Fruit fly (Drosophila melanogaster) whole organism, embryonic: ENCODE results near the gene CG5892.

ENCODE experiments used
- Aef1 ChIP-seq: fragments of 200-800 bp; sonication (Bioruptor generic); IDR thresholded peaks from 3 replicates; pipeline ENCODE4 v1.3.6; 2022; ENCODE audit warnings: missing biosample characterization, missing genetic modification characterization
- CG10267 ChIP-seq: fragments of 200-800 bp; sonication (Bioruptor generic); optimal IDR thresholded peaks from 2 replicates; lab custom pipeline; 2018; ENCODE audit warnings: missing biosample characterization, mild to moderate bottlenecking, missing genetic modification characterization, moderate library complexity
- CG10431 ChIP-seq: fragments of 200-800 bp; sonication (Bioruptor generic); optimal IDR thresholded peaks from 3 replicates; lab custom pipeline; 2018; ENCODE audit warnings: missing biosample characterization, mild to moderate bottlenecking, missing genetic modification characterization
- CG10654 ChIP-seq: fragments of 200-800 bp; sonication (Bioruptor generic); optimal IDR thresholded peaks from 2 replicates; lab custom pipeline; 2016; ENCODE audit warnings: missing biosample characterization, missing genetic modification characterization
- CG11456 ChIP-seq: fragments of 200-800 bp; sonication (Bioruptor generic); IDR thresholded peaks from 3 replicates; pipeline ENCODE4 v1.3.6; 2022; ENCODE audit warnings: missing biosample characterization, missing genetic modification characterization
- CG13287 ChIP-seq: fragments of 200-800 bp; sonication (Bioruptor generic); IDR thresholded peaks from 2 replicates; pipeline ENCODE4 v1.3.6; 2022; ENCODE audit warnings: missing biosample characterization, missing genetic modification characterization; ENCODE audit not compliant: partially characterized antibody
- CG13296 ChIP-seq: fragments of 200-800 bp; sonication (Bioruptor generic); optimal IDR thresholded peaks from 3 replicates; lab custom pipeline; 2018; ENCODE audit warnings: missing biosample characterization, mild to moderate bottlenecking, missing genetic modification characterization
- CG14441 ChIP-seq: fragments of 200-800 bp; sonication (Bioruptor generic); IDR thresholded peaks from 2 replicates; pipeline ENCODE4 v1.3.6; 2022; ENCODE audit warnings: missing biosample characterization, missing genetic modification characterization
- CG18764 ChIP-seq: fragments of 200-800 bp; sonication (Bioruptor generic); optimal IDR thresholded peaks from 3 replicates; lab custom pipeline; 2016; ENCODE audit warnings: missing biosample characterization, missing genetic modification characterization
- CG2678 ChIP-seq: fragments of 200-800 bp; sonication (Bioruptor generic); optimal IDR thresholded peaks from 3 replicates; lab custom pipeline; 2019; ENCODE audit warnings: missing biosample characterization, mild to moderate bottlenecking, missing genetic modification characterization, moderate library complexity
- CG30020 ChIP-seq: fragments of 200-800 bp; optimal IDR thresholded peaks from 2 replicates; lab custom pipeline; 2019; ENCODE audit warnings: missing biosample characterization, mild to moderate bottlenecking, missing genetic modification characterization, moderate library complexity
- CG30403 ChIP-seq: fragments of 200-800 bp; sonication (Bioruptor generic); optimal IDR thresholded peaks from 3 replicates; lab custom pipeline; 2016; ENCODE audit warnings: missing biosample characterization, missing genetic modification characterization
- CG33213 ChIP-seq: fragments of 200-800 bp; sonication (Bioruptor generic); optimal IDR thresholded peaks from 3 replicates; lab custom pipeline; 2016; ENCODE audit warnings: missing biosample characterization, missing genetic modification characterization
- CG5180 ChIP-seq: fragments of 200-800 bp; sonication (Bioruptor generic); optimal IDR thresholded peaks from 3 replicates; lab custom pipeline; 2017; ENCODE audit warnings: missing biosample characterization, missing genetic modification characterization, mild to moderate bottlenecking, moderate library complexity, missing genetic modification reagents
- CG8290 ChIP-seq, 3 experiments: fragments of 200-800 bp; sonication (Bioruptor generic); optimal IDR thresholded peaks; 2 replicates each; lab custom pipeline; 2016 to 2019; ENCODE audit warnings: missing biosample characterization in 3 of 3, missing genetic modification characterization in 3 of 3, mild to moderate bottlenecking in 2 of 3, moderate library complexity in 1 of 3
- Elba2 ChIP-seq: fragments of 200-800 bp; sonication (Bioruptor generic); optimal IDR thresholded peaks from 3 replicates; lab custom pipeline; 2016; ENCODE audit warnings: missing biosample characterization, missing genetic modification characterization
- HmgD ChIP-seq: fragments of 200-800 bp; sonication (Bioruptor generic); optimal IDR thresholded peaks from 3 replicates; lab custom pipeline; 2016; ENCODE audit warnings: missing biosample characterization, missing genetic modification characterization
- Med ChIP-seq: fragments of 200-800 bp; sonication (Bioruptor generic); peaks from one replicate; lab custom pipeline; 2016; ENCODE audit warnings: missing biosample characterization, missing genetic modification characterization, mild to moderate bottlenecking, inconsistent platforms, moderate library complexity
- Mes4 ChIP-seq: fragments of 200-800 bp; sonication (Bioruptor generic); optimal IDR thresholded peaks from 2 replicates; lab custom pipeline; 2016; ENCODE audit warnings: missing biosample characterization, missing genetic modification characterization
- Mrtf ChIP-seq: fragments of 200-800 bp; sonication (Bioruptor generic); IDR thresholded peaks from 3 replicates; pipeline ENCODE4 v1.3.6; 2022; ENCODE audit warnings: missing biosample characterization, missing genetic modification characterization
- Optix ChIP-seq: fragments of 200-800 bp; sonication (Bioruptor generic); IDR thresholded peaks from 3 replicates; pipeline ENCODE4 v1.3.6; 2022; ENCODE audit warnings: missing biosample characterization, missing genetic modification characterization
- Scr ChIP-seq: fragments of 200-800 bp; sonication (Bioruptor generic); IDR thresholded peaks from 2 replicates; pipeline ENCODE4 v1.3.6; 2022; ENCODE audit warnings: missing biosample characterization, missing genetic modification characterization; ENCODE audit not compliant: partially characterized antibody
- Tbp ChIP-seq: fragments of >200 bp; optimal IDR thresholded peaks from 2 replicates; lab custom pipeline; 2018; ENCODE audit warnings: missing biosample characterization, missing genetic modification characterization
- Trl ChIP-seq, 3 experiments: fragments of >200 bp in 2 of 3; fragments of 200-800 bp in 1 of 3; sonication (Bioruptor generic) in 1 of 3; optimal IDR thresholded peaks; 2 replicates in 1 of 3; 3 replicates in 2 of 3; lab custom pipeline; 2016 to 2017; ENCODE audit warnings: missing biosample characterization in 1 of 3, missing genetic modification characterization in 1 of 3
- ase ChIP-seq: fragments of 200-800 bp; sonication (Bioruptor generic); IDR thresholded peaks from 3 replicates; pipeline ENCODE4 v1.3.6; 2022; ENCODE audit warnings: missing biosample characterization, missing genetic modification characterization
- bbx ChIP-seq: fragments of 200-800 bp; sonication (Bioruptor generic); IDR thresholded peaks from 2 replicates; pipeline ENCODE4 v1.3.6; 2022; ENCODE audit warnings: missing biosample characterization, missing genetic modification characterization; ENCODE audit not compliant: partially characterized antibody
- ci ChIP-seq: fragments of 200-800 bp; sonication (Bioruptor generic); IDR thresholded peaks from 3 replicates; pipeline ENCODE4 v1.3.6; 2022; ENCODE audit warnings: missing biosample characterization, missing genetic modification characterization
- crol ChIP-seq: fragments of 200-800 bp; sonication (Bioruptor generic); IDR thresholded peaks from 2 replicates; pipeline ENCODE4 v1.3.6; 2022; ENCODE audit warnings: missing biosample characterization, missing genetic modification characterization
- crp ChIP-seq, 2 experiments: fragments of 200-800 bp; sonication (Bioruptor generic); optimal IDR thresholded peaks; 2 replicates in 1 of 2; 3 replicates in 1 of 2; lab custom pipeline; 2017; ENCODE audit warnings: missing biosample characterization in 2 of 2, missing genetic modification characterization in 2 of 2, mild to moderate bottlenecking in 1 of 2, moderate library complexity in 1 of 2
- cwo ChIP-seq: fragments of 200-800 bp; sonication (Bioruptor generic); optimal IDR thresholded peaks from 3 replicates; lab custom pipeline; 2017; ENCODE audit warnings: missing biosample characterization, missing genetic modification characterization, mild to moderate bottlenecking, moderate library complexity, missing genetic modification reagents
- exex ChIP-seq: fragments of 200-800 bp; sonication (Bioruptor generic); optimal IDR thresholded peaks from 4 replicates; lab custom pipeline; 2018; ENCODE audit warnings: missing biosample characterization, mild to moderate bottlenecking, missing genetic modification characterization, moderate library complexity
- h ChIP-seq: fragments of >200 bp; optimal IDR thresholded peaks from 2 replicates; lab custom pipeline; 2017
- hkb ChIP-seq, 2 experiments: fragments of 200-800 bp in 1 of 2; fragments of >200 bp in 1 of 2; sonication (Bioruptor generic) in 1 of 2; IDR thresholded peaks in 1 of 2; optimal IDR thresholded peaks in 1 of 2; 2 replicates each; pipeline versions ENCODE4 v1.3.6 to Lab custom; 2017 to 2022; ENCODE audit warnings: missing biosample characterization in 1 of 2, missing genetic modification characterization in 1 of 2
- hth ChIP-seq: fragments of >200 bp; optimal IDR thresholded peaks from 2 replicates; lab custom pipeline; 2017; ENCODE audit warnings: inconsistent platforms
- mld ChIP-seq: fragments of 200-800 bp; sonication (Bioruptor generic); IDR thresholded peaks from 3 replicates; pipeline ENCODE4 v1.3.6; 2022; ENCODE audit warnings: missing biosample characterization, missing genetic modification characterization; ENCODE audit not compliant: partially characterized antibody
- nom ChIP-seq: fragments of 200-800 bp; sonication (Bioruptor generic); optimal IDR thresholded peaks from 2 replicates; lab custom pipeline; 2017; ENCODE audit warnings: missing biosample characterization, missing genetic modification characterization, mild to moderate bottlenecking, moderate library complexity, missing genetic modification reagents
- ranshi ChIP-seq: fragments of 200-800 bp; sonication (Bioruptor generic); IDR thresholded peaks from 2 replicates; pipeline ENCODE4 v1.3.6; 2022; ENCODE audit warnings: missing biosample characterization, missing genetic modification characterization
- rib ChIP-seq: fragments of 200-800 bp; sonication (Bioruptor generic); IDR thresholded peaks from 2 replicates; pipeline ENCODE4 v1.3.6; 2022; ENCODE audit warnings: missing biosample characterization, missing genetic modification characterization
- sc ChIP-seq, 3 experiments: fragments of >200 bp in 2 of 3; fragments of 200-800 bp in 1 of 3; sonication (Bioruptor generic) in 1 of 3; optimal IDR thresholded peaks; 2 replicates in 2 of 3; 3 replicates in 1 of 3; lab custom pipeline; 2017; ENCODE audit warnings: mild to moderate bottlenecking in 1 of 3, missing biosample characterization in 1 of 3, missing genetic modification characterization in 1 of 3, missing genetic modification reagents in 1 of 3
- sens ChIP-seq: fragments of 200-800 bp; sonication (Bioruptor generic); peaks from one replicate; lab custom pipeline; 2016; ENCODE audit warnings: missing biosample characterization, missing genetic modification characterization
- slp2 ChIP-seq: fragments of 200-800 bp; sonication (Bioruptor generic); optimal IDR thresholded peaks from 2 replicates; lab custom pipeline; 2016; ENCODE audit warnings: missing biosample characterization, missing genetic modification characterization
- sug ChIP-seq: fragments of 200-800 bp; optimal IDR thresholded peaks from 2 replicates; lab custom pipeline; 2019; ENCODE audit warnings: missing biosample characterization, mild to moderate bottlenecking, missing genetic modification characterization, moderate library complexity
- tap ChIP-seq: fragments of 200-800 bp; optimal IDR thresholded peaks from 3 replicates; lab custom pipeline; 2019; ENCODE audit warnings: missing biosample characterization, mild to moderate bottlenecking, missing genetic modification characterization, moderate library complexity
- trem ChIP-seq: fragments of 200-800 bp; optimal IDR thresholded peaks from 3 replicates; lab custom pipeline; 2019; ENCODE audit warnings: missing biosample characterization, mild to moderate bottlenecking, missing genetic modification characterization, moderate library complexity
- trh ChIP-seq: fragments of 200-800 bp; sonication (Bioruptor generic); optimal IDR thresholded peaks from 2 replicates; lab custom pipeline; 2016; ENCODE audit warnings: missing biosample characterization, missing genetic modification characterization
- zen2 ChIP-seq: fragments of 200-800 bp; sonication (Bioruptor generic); IDR thresholded peaks from 3 replicates; pipeline ENCODE4 v1.3.6; 2022; ENCODE audit warnings: missing biosample characterization, missing genetic modification characterization; ENCODE audit not compliant: partially characterized antibody

Gene CG5892

DNA sequence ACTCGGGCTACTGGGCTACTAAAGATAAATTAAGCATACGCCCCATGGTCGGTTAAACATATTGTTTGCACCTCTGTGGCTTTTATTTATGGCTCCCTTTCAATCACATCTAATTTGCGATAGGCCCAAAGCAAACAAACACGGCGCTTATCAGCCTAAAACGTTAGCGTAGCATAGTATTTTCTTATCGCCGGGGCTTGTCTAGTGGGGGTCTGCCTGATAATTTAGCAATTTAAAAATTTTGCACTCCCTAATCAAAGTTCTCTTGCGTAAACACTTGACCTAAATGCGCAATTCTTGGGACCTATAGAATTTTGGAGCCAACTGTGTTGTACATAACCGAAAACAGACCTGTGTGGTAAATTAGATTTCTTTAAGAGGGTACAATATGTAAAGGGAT, 44.3 kb upstream of the CG5892 start (continued):
- TF ChIP-seq sug (tag; lab: Kevin White, UChicago), result peak; percentile 100
- TF ChIP-seq tap (tag; lab: Kevin White, UChicago), result no peak
- no peak for TF ChIP-seq Mrtf (GFP tag; lab: Robert Waterston, UW)
- no peak for TF ChIP-seq CG30403 (GFP tag; lab: Kevin White, UChicago)
- TF ChIP-seq hth (lab: Kevin White, UChicago), result no peak
- peak; percentile 63; the same call in 1 of the 2 replicates for TF ChIP-seq rib (GFP tag; lab: Robert Waterston, UW)
- no peak for TF ChIP-seq h (lab: Kevin White, UChicago)
- peak; percentile 10 for TF ChIP-seq CG13296 (GFP tag; lab: Kevin White, UChicago)
- 0 out of 2 replicates have a peak, but pooled peaks have one; percentile 17 for TF ChIP-seq CG14441 (GFP tag; lab: Robert Waterston, UW)
- no peak for TF ChIP-seq trem

DNA sequence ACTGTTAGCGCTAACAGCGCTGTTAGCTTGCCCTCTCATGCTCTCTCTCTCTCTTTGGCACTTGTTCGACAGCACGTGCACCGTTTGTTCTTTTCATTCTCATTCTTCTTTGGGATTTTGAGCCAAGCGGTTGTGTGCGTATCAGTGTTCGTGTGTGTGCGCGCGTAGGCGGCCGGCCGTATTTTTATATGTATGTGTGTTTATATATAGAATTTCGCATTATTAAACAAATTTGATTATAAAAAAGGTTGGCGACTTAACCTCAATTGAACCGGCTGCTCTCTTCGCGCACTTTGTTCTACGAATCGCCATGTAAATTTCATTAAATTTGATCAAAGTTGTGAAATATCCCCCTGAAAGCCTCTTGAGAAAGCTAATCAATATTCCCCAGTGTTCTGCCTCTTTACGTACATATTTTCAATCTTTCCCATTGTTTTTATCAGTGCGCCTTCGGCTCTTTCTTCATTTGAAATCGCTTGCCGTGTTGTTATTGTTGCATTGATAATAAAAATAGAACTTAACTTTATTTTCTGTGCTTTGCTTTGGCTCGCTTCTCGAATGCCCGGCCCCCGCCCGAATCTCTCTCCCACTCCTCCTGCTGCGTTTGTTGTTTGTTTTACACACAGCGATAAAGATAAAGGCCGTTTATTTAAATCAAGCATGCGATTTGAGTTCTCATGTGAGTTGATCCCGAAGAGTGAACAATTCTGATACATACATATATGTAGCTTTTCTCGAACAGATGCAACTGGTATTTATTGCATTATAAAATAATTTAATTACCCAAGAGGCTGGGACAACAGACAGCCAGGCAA, 43.1 kb upstream of the CG5892 start:
- TF ChIP-seq ase (GFP tag; lab: Robert Waterston, UW), result no peak
- no peak for TF ChIP-seq CG18764 (GFP tag; lab: Kevin White, UChicago)
- TF ChIP-seq CG30020 (tag; lab: Kevin White, UChicago), result no peak
- TF ChIP-seq bbx (GFP tag; lab: Robert Waterston, UW), result 0 out of 2 replicates have a peak, but pooled peaks have one; percentile 12
- no peak for TF ChIP-seq CG11456 (GFP tag; lab: Robert Waterston, UW)
- TF ChIP-seq nom (GFP tag; lab: Kevin White, UChicago), result peak; percentile 3
- peak; percentile 28 for TF ChIP-seq CG5180
- no peak for TF ChIP-seq crp (GFP tag; optimal IDR thresholded peaks at IDR 0.05; lab: Kevin White, UChicago)
- no peak for TF ChIP-seq Elba2 (GFP tag; lab: Kevin White, UChicago)
- TF ChIP-seq mld (GFP tag; lab: Robert Waterston, UW), result no peak
- TF ChIP-seq Tbp (GFP tag; lab: Kevin White, UChicago), result no peak
- no peak for TF ChIP-seq CG10654 (GFP tag; lab: Kevin White, UChicago)
- no peak for TF ChIP-seq CG10267 (tag; lab: Kevin White, UChicago)
- 0 out of 2 replicates have a peak, but pooled peaks have one; percentile 12 for TF ChIP-seq CG13287 (GFP tag; lab: Robert Waterston, UW)
- TF ChIP-seq Trl (optimal IDR thresholded peaks at IDR 0.05; lab: Kevin White, UChicago), result peak; percentile 68 to 85
- no peak for TF ChIP-seq Trl (GFP tag; optimal IDR thresholded peaks at IDR 0.05; lab: Kevin White, UChicago)
- no peak for TF ChIP-seq Optix
- no peak for TF ChIP-seq zen2 (GFP tag; lab: Robert Waterston, UW)
- no peak for TF ChIP-seq CG8290 (GFP tag; optimal IDR thresholded peaks at IDR 0.05; lab: Kevin White, UChicago)
- TF ChIP-seq CG8290 (tag; optimal IDR thresholded peaks at IDR 0.05; lab: Kevin White, UChicago), result peak in 1 of 2 experiments; percentile 4
- no peak for TF ChIP-seq Mes4 (GFP tag; lab: Kevin White, UChicago)
- no peak for TF ChIP-seq sc (optimal IDR thresholded peaks at IDR 0.05; lab: Kevin White, UChicago)
- no peak for TF ChIP-seq sc (GFP tag; optimal IDR thresholded peaks at IDR 0.05; lab: Kevin White, UChicago)
- no peak for TF ChIP-seq trh (GFP tag; lab: Kevin White, UChicago)
- TF ChIP-seq Scr (GFP tag; lab: Robert Waterston, UW), result no peak
- TF ChIP-seq sens (GFP tag; lab: Kevin White, UChicago), result peak; percentile 83
- TF ChIP-seq CG33213, result no peak
- TF ChIP-seq hkb (optimal IDR thresholded peaks at IDR 0.05; lab: Kevin White, UChicago), result no peak
- TF ChIP-seq hkb (GFP tag; IDR thresholded peaks at IDR 0.05; lab: Robert Waterston, UW), result no peak
- TF ChIP-seq CG2678 (tag; lab: Kevin White, UChicago), result peak; percentile 21
- TF ChIP-seq HmgD (GFP tag; lab: Kevin White, UChicago), result no peak
- TF ChIP-seq exex, result peak; percentile 55
- peak; percentile 75 for TF ChIP-seq crol (GFP tag; lab: Robert Waterston, UW)
- TF ChIP-seq slp2, result no peak
- TF ChIP-seq cwo (GFP tag; lab: Kevin White, UChicago), result peak; percentile 98
- TF ChIP-seq Med (GFP tag; lab: Kevin White, UChicago), result peak; percentile 37
- peak; percentile 38; the same call in 2 of the 3 replicates for TF ChIP-seq ci (GFP tag; lab: Robert Waterston, UW)
- TF ChIP-seq ranshi (GFP tag; lab: Robert Waterston, UW), result peak; percentile 4; the same call in 1 of the 2 replicates
- TF ChIP-seq Aef1, result no peak
- TF ChIP-seq CG10431 (GFP tag; lab: Kevin White, UChicago), result no peak
